Worm (Caenorhabditis elegans) whole organism, L4 larva: ENCODE measurements around the gene R08E5.4.

Source experiments
- Y5F2A.4 ChIP-seq: fragments of 200-800 bp; sonication (Bioruptor generic); optimal IDR thresholded peaks from 2 replicates; lab custom pipeline; 2018; ENCODE audit warnings: mild to moderate bottlenecking, missing genetic modification characterization, missing compliant biosample characterization
- ZK546.5 ChIP-seq, 2 experiments: sonication (generic microtip); optimal IDR thresholded peaks; 2 replicates each; lab custom pipeline; 2017; ENCODE audit warnings: missing biosample characterization in 2 of 2, missing genetic modification characterization in 2 of 2
- ceh-32 ChIP-seq: sonication (generic microtip); optimal IDR thresholded peaks from 2 replicates; lab custom pipeline; 2016; ENCODE audit warnings: mild to moderate bottlenecking, missing genetic modification characterization, missing compliant biosample characterization; ENCODE audit not compliant: poor library complexity
- ctbp-1 ChIP-seq: fragments of 200-800 bp; sonication (Bioruptor generic); IDR thresholded peaks from 2 replicates; pipeline ENCODE4 v1.3.6; 2022; ENCODE audit warnings: missing genetic modification reagents, missing genetic modification characterization, missing compliant biosample characterization
- dpl-1 ChIP-seq: fragments of 150-350 bp; optimal IDR thresholded peaks from 2 replicates; lab custom pipeline; 2014; ENCODE audit warnings: missing biosample characterization, missing genetic modification reagents, missing genetic modification characterization
- fos-1 ChIP-seq: fragments of 150-350 bp; optimal IDR thresholded peaks from 2 replicates; lab custom pipeline; 2014; ENCODE audit warnings: missing biosample characterization, missing genetic modification characterization
- madf-9 ChIP-seq: fragments of 200-800 bp; sonication (Bioruptor generic); conservative IDR thresholded peaks from 2 replicates; pipeline ENCODE4 v1.3.6; 2022; ENCODE audit warnings: missing genetic modification reagents, missing genetic modification characterization, missing compliant biosample characterization
- nhr-11 ChIP-seq: fragments of 150-350 bp; optimal IDR thresholded peaks from 2 replicates; lab custom pipeline; 2014; ENCODE audit warnings: missing biosample characterization, missing genetic modification characterization
- nhr-42 ChIP-seq: fragments of 200-800 bp; sonication (Bioruptor generic); IDR thresholded peaks from 2 replicates; pipeline ENCODE4 v1.3.6; 2022; ENCODE audit warnings: missing genetic modification characterization, missing compliant biosample characterization
- pha-4 ChIP-seq, 2 experiments: fragments of 150-350 bp in 1 of 2; fragments of 200-800 bp in 1 of 2; sonication (Bioruptor generic) in 1 of 2; IDR thresholded peaks in 1 of 2; optimal IDR thresholded peaks in 1 of 2; 2 replicates each; pipeline versions ENCODE4 v1.3.6 to Lab custom; 2014 to 2022; ENCODE audit warnings: missing genetic modification characterization in 2 of 2, missing genetic modification reagents in 2 of 2, missing biosample characterization in 1 of 2, missing compliant biosample characterization in 1 of 2

ce11 chrV:3724772-3725171 is 43.6 kb upstream of the R08E5.4 start, which contains the start of gene str-30:
- TF ChIP-seq fos-1 (tag; lab: Kevin White, UChicago) = no peak
- TF ChIP-seq dpl-1 (GFP tag; lab: Kevin White, UChicago) = no peak
- TF ChIP-seq Y5F2A.4 (GFP tag; lab: Kevin White, UChicago) = no peak
- no peak for TF ChIP-seq ctbp-1 (GFP tag; lab: Robert Waterston, UW)
- TF ChIP-seq nhr-42 (GFP tag; lab: Robert Waterston, UW) = no peak
- no peak for TF ChIP-seq ZK546.5 (tag; optimal IDR thresholded peaks at IDR 0.05; lab: Kevin White, UChicago)
- TF ChIP-seq ceh-32 (tag; lab: Kevin White, UChicago) = no peak
- TF ChIP-seq nhr-11 (tag; lab: Kevin White, UChicago) = no peak
- TF ChIP-seq madf-9 (GFP tag; lab: Robert Waterston, UW) = no peak
- TF ChIP-seq pha-4 (GFP tag; IDR thresholded peaks at IDR 0.05; lab: Robert Waterston, UW) = no peak
- no peak for TF ChIP-seq pha-4 (tag; optimal IDR thresholded peaks at IDR 0.05; lab: Kevin White, UChicago)
